Fruit fly (Drosophila melanogaster) whole organism, embryonic: ENCODE data around the gene mRpL46.

Experiments used
- B-H2 ChIP-seq: fragments of 200-800 bp; sonication (Bioruptor generic); optimal IDR thresholded peaks from 2 replicates; lab custom pipeline; 2018; ENCODE audit warnings: missing biosample characterization, mild to moderate bottlenecking, missing genetic modification characterization
- CG11723 ChIP-seq: fragments of 200-800 bp; sonication (Bioruptor generic); optimal IDR thresholded peaks from 2 replicates; lab custom pipeline; 2017; ENCODE audit warnings: missing biosample characterization, mild to moderate bottlenecking, missing genetic modification characterization
- CG17328 ChIP-seq: fragments of 200-800 bp; sonication (Bioruptor generic); IDR thresholded peaks from 2 replicates; pipeline ENCODE4 v1.3.6; 2022; ENCODE audit warnings: missing biosample characterization, missing genetic modification characterization
- CG18599 ChIP-seq: fragments of 200-800 bp; sonication (Bioruptor generic); optimal IDR thresholded peaks from 3 replicates; lab custom pipeline; 2017; ENCODE audit warnings: missing biosample characterization, missing genetic modification characterization, mild to moderate bottlenecking, moderate library complexity, missing genetic modification reagents
- CG2120 ChIP-seq: fragments of 200-800 bp; sonication (Bioruptor generic); optimal IDR thresholded peaks from 3 replicates; lab custom pipeline; 2016; ENCODE audit warnings: missing biosample characterization, missing genetic modification characterization
- CG2875 ChIP-seq: fragments of 200-800 bp; sonication (Bioruptor generic); optimal IDR thresholded peaks from 2 replicates; lab custom pipeline; 2017; ENCODE audit warnings: missing biosample characterization, mild to moderate bottlenecking, missing genetic modification characterization, missing genetic modification reagents
- CG3995 ChIP-seq: fragments of 200-800 bp; sonication (Bioruptor generic); optimal IDR thresholded peaks from 3 replicates; lab custom pipeline; 2016; ENCODE audit warnings: missing biosample characterization, missing genetic modification characterization
- CG7556 ChIP-seq: fragments of 200-800 bp; sonication (Bioruptor generic); optimal IDR thresholded peaks from 2 replicates; lab custom pipeline; 2017; ENCODE audit warnings: missing biosample characterization, mild to moderate bottlenecking, missing genetic modification characterization
- CG8290 ChIP-seq, 3 experiments: fragments of 200-800 bp; sonication (Bioruptor generic); optimal IDR thresholded peaks; 2 replicates each; lab custom pipeline; 2016 to 2019; ENCODE audit warnings: missing biosample characterization in 3 of 3, missing genetic modification characterization in 3 of 3, mild to moderate bottlenecking in 2 of 3, moderate library complexity in 1 of 3
- CG9932 ChIP-seq: fragments of 200-800 bp; sonication (Bioruptor generic); IDR thresholded peaks from 2 replicates; pipeline ENCODE4 v1.3.6; 2022; ENCODE audit warnings: missing biosample characterization, missing genetic modification characterization
- D19A ChIP-seq: fragments of 200-800 bp; optimal IDR thresholded peaks from 3 replicates; lab custom pipeline; 2019; ENCODE audit warnings: missing biosample characterization, mild to moderate bottlenecking, missing genetic modification characterization, moderate library complexity
- Dip2 ChIP-seq: fragments of 200-800 bp; sonication (Bioruptor generic); IDR thresholded peaks from 2 replicates; pipeline ENCODE4 v1.3.6; 2022; ENCODE audit warnings: missing biosample characterization, missing genetic modification characterization
- Ets97D ChIP-seq: fragments of 200-800 bp; sonication (Bioruptor generic); optimal IDR thresholded peaks from 3 replicates; lab custom pipeline; 2016; ENCODE audit warnings: missing biosample characterization, missing genetic modification characterization
- HLH4C ChIP-seq: fragments of 200-800 bp; sonication (Bioruptor generic); IDR thresholded peaks from 3 replicates; pipeline ENCODE4 v1.3.6; 2022; ENCODE audit warnings: missing biosample characterization, missing genetic modification characterization; ENCODE audit not compliant: partially characterized antibody
- HLH54F ChIP-seq: fragments of 200-800 bp; sonication (Bioruptor generic); optimal IDR thresholded peaks from 3 replicates; lab custom pipeline; 2016; ENCODE audit warnings: missing biosample characterization, missing genetic modification characterization
- Hmr ChIP-seq: fragments of 200-800 bp; sonication (Bioruptor generic); optimal IDR thresholded peaks from 3 replicates; lab custom pipeline; 2017; ENCODE audit warnings: mild to moderate bottlenecking, missing biosample characterization, missing genetic modification reagents, missing genetic modification characterization
- MESR4 ChIP-seq: fragments of 200-800 bp; sonication (Bioruptor generic); optimal IDR thresholded peaks from 2 replicates; lab custom pipeline; 2018; ENCODE audit warnings: missing biosample characterization, mild to moderate bottlenecking, missing genetic modification characterization, moderate library complexity
- Med ChIP-seq: fragments of 200-800 bp; sonication (Bioruptor generic); peaks from one replicate; lab custom pipeline; 2016; ENCODE audit warnings: missing biosample characterization, missing genetic modification characterization, mild to moderate bottlenecking, inconsistent platforms, moderate library complexity
- NC2α ChIP-seq: fragments of 200-800 bp; sonication (Bioruptor generic); optimal IDR thresholded peaks from 2 replicates; lab custom pipeline; 2016; ENCODE audit warnings: missing biosample characterization, missing genetic modification characterization
- Nf-YC ChIP-seq: fragments of 200-800 bp; optimal IDR thresholded peaks from 3 replicates; lab custom pipeline; 2019; ENCODE audit warnings: missing biosample characterization, mild to moderate bottlenecking, missing genetic modification characterization, moderate library complexity
- NfI ChIP-seq: fragments of 200-800 bp; sonication (Bioruptor generic); optimal IDR thresholded peaks from 3 replicates; lab custom pipeline; 2018; ENCODE audit warnings: missing biosample characterization, mild to moderate bottlenecking, missing genetic modification characterization, moderate library complexity
- Rfx ChIP-seq: fragments of 200-800 bp; sonication (Bioruptor generic); IDR thresholded peaks from 2 replicates; pipeline ENCODE4 v1.3.6; 2022; ENCODE audit warnings: missing biosample characterization, missing genetic modification characterization
- Sry-β ChIP-seq: fragments of 200-800 bp; sonication (Bioruptor generic); optimal IDR thresholded peaks from 2 replicates; lab custom pipeline; 2018; ENCODE audit warnings: missing biosample characterization, mild to moderate bottlenecking, missing genetic modification characterization, moderate library complexity
- Trl ChIP-seq, 3 experiments: fragments of >200 bp in 2 of 3; fragments of 200-800 bp in 1 of 3; sonication (Bioruptor generic) in 1 of 3; optimal IDR thresholded peaks; 2 replicates in 1 of 3; 3 replicates in 2 of 3; lab custom pipeline; 2016 to 2017; ENCODE audit warnings: missing biosample characterization in 1 of 3, missing genetic modification characterization in 1 of 3
- abd-A ChIP-seq: fragments of 200-800 bp; sonication (Bioruptor generic); optimal IDR thresholded peaks from 3 replicates; lab custom pipeline; 2019; ENCODE audit warnings: missing biosample characterization, mild to moderate bottlenecking, missing genetic modification characterization, moderate library complexity
- al ChIP-seq: fragments of 200-800 bp; sonication (Bioruptor generic); IDR thresholded peaks from 2 replicates; pipeline ENCODE4 v1.3.6; 2022; ENCODE audit warnings: missing biosample characterization, missing genetic modification characterization
- ap ChIP-seq: fragments of 200-800 bp; sonication (Bioruptor generic); IDR thresholded peaks from 2 replicates; pipeline ENCODE4 v1.3.6; 2022; ENCODE audit warnings: missing biosample characterization, missing genetic modification characterization
- bigmax ChIP-seq: fragments of 200-800 bp; sonication (Bioruptor generic); optimal IDR thresholded peaks from 2 replicates; lab custom pipeline; 2018; ENCODE audit warnings: missing biosample characterization, mild to moderate bottlenecking, missing genetic modification characterization
- dmrt11E ChIP-seq: fragments of 200-800 bp; sonication (Bioruptor generic); optimal IDR thresholded peaks from 3 replicates; lab custom pipeline; 2018; ENCODE audit warnings: missing biosample characterization, mild to moderate bottlenecking, missing genetic modification characterization, moderate library complexity
- emc ChIP-seq: fragments of 200-800 bp; sonication (Bioruptor generic); optimal IDR thresholded peaks from 2 replicates; lab custom pipeline; 2016; ENCODE audit warnings: missing biosample characterization, missing genetic modification characterization
- ems ChIP-seq: fragments of 200-800 bp; sonication (Bioruptor generic); optimal IDR thresholded peaks from 3 replicates; lab custom pipeline; 2016; ENCODE audit warnings: missing biosample characterization, missing genetic modification characterization
- ewg ChIP-seq: fragments of 200-800 bp; sonication (Bioruptor generic); optimal IDR thresholded peaks from 3 replicates; lab custom pipeline; 2017; ENCODE audit warnings: mild to moderate bottlenecking, missing biosample characterization, missing genetic modification reagents, missing genetic modification characterization
- eyg ChIP-seq: fragments of 200-800 bp; sonication (Bioruptor generic); optimal IDR thresholded peaks from 3 replicates; lab custom pipeline; 2016; ENCODE audit warnings: missing biosample characterization, missing genetic modification characterization
- grau ChIP-seq: fragments of 200-800 bp; optimal IDR thresholded peaks from 3 replicates; lab custom pipeline; 2019; ENCODE audit warnings: missing biosample characterization, mild to moderate bottlenecking, missing genetic modification characterization, moderate library complexity
- lmd ChIP-seq: fragments of 200-800 bp; sonication (Bioruptor generic); IDR thresholded peaks from 2 replicates; pipeline ENCODE4 v1.3.6; 2022; ENCODE audit warnings: missing biosample characterization, missing genetic modification characterization
- mld ChIP-seq: fragments of 200-800 bp; sonication (Bioruptor generic); IDR thresholded peaks from 3 replicates; pipeline ENCODE4 v1.3.6; 2022; ENCODE audit warnings: missing biosample characterization, missing genetic modification characterization; ENCODE audit not compliant: partially characterized antibody
- onecut ChIP-seq: fragments of 200-800 bp; sonication (Bioruptor generic); IDR thresholded peaks from 2 replicates; pipeline ENCODE4 v1.3.6; 2022; ENCODE audit warnings: missing biosample characterization, missing genetic modification characterization
- p53 ChIP-seq: fragments of 200-800 bp; sonication (Bioruptor generic); optimal IDR thresholded peaks from 2 replicates; lab custom pipeline; 2016; ENCODE audit warnings: missing biosample characterization, missing genetic modification characterization
- pzg ChIP-seq: fragments of 200-800 bp; sonication (Bioruptor generic); optimal IDR thresholded peaks from 3 replicates; lab custom pipeline; 2018; ENCODE audit warnings: missing biosample characterization, mild to moderate bottlenecking, missing genetic modification characterization, moderate library complexity
- row ChIP-seq: fragments of 200-800 bp; sonication (Bioruptor generic); IDR thresholded peaks from 3 replicates; pipeline ENCODE4 v1.3.6; 2022; ENCODE audit warnings: missing biosample characterization, missing genetic modification characterization
- seq ChIP-seq: fragments of 200-800 bp; sonication (Bioruptor generic); IDR thresholded peaks from 2 replicates; pipeline ENCODE4 v1.3.6; 2022; ENCODE audit warnings: missing biosample characterization, missing genetic modification characterization
- unc-4 ChIP-seq: fragments of 200-800 bp; sonication (Bioruptor generic); IDR thresholded peaks from 2 replicates; pipeline ENCODE4 v1.3.6; 2022; ENCODE audit warnings: missing biosample characterization, missing genetic modification characterization; ENCODE audit not compliant: partially characterized antibody

Gene mRpL46

DNA sequence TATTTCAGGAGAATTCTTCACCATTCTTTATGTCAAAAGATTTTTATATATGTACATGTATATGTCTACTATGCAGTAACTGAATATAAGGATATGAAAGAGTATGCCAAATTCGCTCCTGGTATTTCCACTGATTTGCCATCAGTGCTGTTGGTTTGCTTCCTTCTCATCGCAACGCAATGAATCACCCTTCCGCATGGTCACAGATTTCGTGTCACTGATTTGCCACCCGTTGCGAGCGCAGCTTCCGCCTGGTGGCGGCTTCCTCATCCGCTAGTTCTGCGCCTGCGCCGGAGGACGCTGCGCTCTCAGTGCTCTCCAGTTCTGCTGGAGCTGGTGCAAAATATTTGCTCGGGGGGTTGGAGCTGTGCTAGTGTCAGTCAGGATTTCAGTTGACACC lies 29.0 kb upstream of the mRpL46 start:
- TF ChIP-seq CG17328 (GFP tag; lab: Robert Waterston, UW), result no peak
- TF ChIP-seq HLH4C (GFP tag; lab: Robert Waterston, UW), result no peak
- peak; percentile 49 for TF ChIP-seq Ets97D (GFP tag; lab: Kevin White, UChicago)
- no peak for TF ChIP-seq emc (GFP tag; lab: Kevin White, UChicago)
- peak; percentile 69 for TF ChIP-seq D19A (tag; lab: Kevin White, UChicago)
- TF ChIP-seq CG18599, result peak; percentile 14
- no peak for TF ChIP-seq MESR4
- peak; percentile 70 for TF ChIP-seq seq (GFP tag; lab: Robert Waterston, UW)
- TF ChIP-seq B-H2 (GFP tag; lab: Kevin White, UChicago), result peak; percentile 2
- peak; percentile 17 for TF ChIP-seq CG2120
- TF ChIP-seq Rfx (GFP tag; lab: Robert Waterston, UW), result 0 out of 2 replicates have a peak, but pooled peaks have one; percentile 15
- TF ChIP-seq CG3995, result peak; percentile 94
- no peak for TF ChIP-seq CG7556 (GFP tag; lab: Kevin White, UChicago)
- 0 out of 2 replicates have a peak, but pooled peaks have one; percentile 35 for TF ChIP-seq onecut (GFP tag; lab: Robert Waterston, UW)
- peak; percentile 98 for TF ChIP-seq ewg (GFP tag; lab: Kevin White, UChicago)
- TF ChIP-seq CG8290 (GFP tag; optimal IDR thresholded peaks at IDR 0.05; lab: Kevin White, UChicago), result no peak
- TF ChIP-seq CG8290 (tag; optimal IDR thresholded peaks at IDR 0.05; lab: Kevin White, UChicago), result peak in 1 of 2 experiments; percentile 46
- no peak for TF ChIP-seq Dip2 (GFP tag; lab: Robert Waterston, UW)
- peak; percentile 20 for TF ChIP-seq Sry-β (GFP tag; lab: Kevin White, UChicago)
- no peak for TF ChIP-seq eyg
- peak; percentile 10 for TF ChIP-seq NfI (GFP tag; lab: Kevin White, UChicago)
- peak; percentile 38 for TF ChIP-seq Hmr (GFP tag; lab: Kevin White, UChicago)
- peak; percentile 27 for TF ChIP-seq abd-A
- TF ChIP-seq lmd, result peak; percentile 27; the same call in 1 of the 2 replicates
- 0 out of 2 replicates have a peak, but pooled peaks have one; percentile 14 for TF ChIP-seq unc-4
- no peak for TF ChIP-seq p53 (GFP tag; lab: Kevin White, UChicago)
- no peak for TF ChIP-seq mld (GFP tag; lab: Robert Waterston, UW)
- TF ChIP-seq pzg (GFP tag; lab: Kevin White, UChicago), result peak; percentile 8
- peak; percentile 22 to 32 for TF ChIP-seq Trl (optimal IDR thresholded peaks at IDR 0.05; lab: Kevin White, UChicago)
- no peak for TF ChIP-seq Trl (GFP tag; optimal IDR thresholded peaks at IDR 0.05; lab: Kevin White, UChicago)
- TF ChIP-seq Nf-YC, result peak; percentile 12
- TF ChIP-seq bigmax (GFP tag; lab: Kevin White, UChicago), result no peak
- TF ChIP-seq grau, result no peak
- TF ChIP-seq Med (GFP tag; lab: Kevin White, UChicago), result peak; percentile 88
- TF ChIP-seq NC2α (GFP tag; lab: Kevin White, UChicago), result no peak
- TF ChIP-seq al, result no peak
- no peak for TF ChIP-seq CG2875 (GFP tag; lab: Kevin White, UChicago)
- peak; percentile 12; the same call in 1 of the 2 replicates for TF ChIP-seq CG9932 (GFP tag; lab: Robert Waterston, UW)
- no peak for TF ChIP-seq HLH54F (GFP tag; lab: Kevin White, UChicago)
- no peak for TF ChIP-seq ap
- TF ChIP-seq dmrt11E (tag; lab: Kevin White, UChicago), result no peak
- no peak for TF ChIP-seq ems
- peak; percentile 58 for TF ChIP-seq row
- TF ChIP-seq CG11723 (GFP tag; lab: Kevin White, UChicago), result no peak
